Fruit fly (Drosophila melanogaster): ENCODE data around the gene Sfp24Bc.
A peak's percentile ranks its signal among the peaks of the same experiment; 100 is the strongest.

The Sfp24Bc gene

DNA sequence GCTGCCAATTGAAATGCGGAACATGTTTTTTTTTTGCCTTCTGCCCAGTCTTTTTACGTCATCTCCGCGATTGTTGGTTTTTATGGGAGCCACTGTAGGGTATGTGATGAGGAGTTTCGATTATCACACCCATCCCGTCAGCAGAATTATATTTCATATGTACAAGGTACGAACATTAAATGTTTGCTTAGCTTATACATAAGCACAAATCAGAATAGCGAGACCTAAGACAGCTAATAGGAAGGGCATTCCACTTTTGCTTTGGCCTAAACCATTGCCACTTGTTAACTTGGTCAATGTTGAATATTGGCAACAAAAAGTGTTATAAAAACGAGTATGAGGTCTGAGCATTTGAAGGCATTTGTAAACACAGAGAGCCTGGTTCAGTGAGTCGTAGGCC lies 32.9 kb upstream of the Sfp24Bc start, which contains the start of gene CG2816 (continued):
- TF ChIP-seq maf-S (GFP tag; optimal IDR thresholded peaks at IDR 0.05): peak; percentile 84
- TF ChIP-seq CG17802 (tag; optimal IDR thresholded peaks at IDR 0.05): no peak
- TF ChIP-seq CG10209 (GFP tag; optimal IDR thresholded peaks at IDR 0.05): peak; percentile 54
- TF ChIP-seq Xbp1 (GFP tag; optimal IDR thresholded peaks at IDR 0.05): peak; percentile 27
- TF ChIP-seq vnd (GFP tag; IDR thresholded peaks at IDR 0.05; ENCODE audit: partially characterized antibody): no peak
- peak; percentile 79 for TF ChIP-seq CG15269 (tag; optimal IDR thresholded peaks at IDR 0.05)
- peak; percentile 36 for TF ChIP-seq HmgD (GFP tag; optimal IDR thresholded peaks at IDR 0.05)
- peak; percentile 72 for TF ChIP-seq Myb (GFP tag; optimal IDR thresholded peaks at IDR 0.05)
- TF ChIP-seq oc (tag; optimal IDR thresholded peaks at IDR 0.05): no peak
- TF ChIP-seq zfh1 (GFP tag; IDR thresholded peaks at IDR 0.05): peak; percentile 65; the same call in 2 of the 3 replicates
- TF ChIP-seq sens-2 (GFP tag; IDR thresholded peaks at IDR 0.05): no peak
- peak; percentile 92; the same call in 1 of the 2 replicates for TF ChIP-seq Drgx (GFP tag; IDR thresholded peaks at IDR 0.05)
- TF ChIP-seq tap (tag; optimal IDR thresholded peaks at IDR 0.05): peak; percentile 24
- peak; percentile 36 for TF ChIP-seq tio (GFP tag; optimal IDR thresholded peaks at IDR 0.05)
- TF ChIP-seq CG8290 (GFP tag; optimal IDR thresholded peaks at IDR 0.05): no peak
- TF ChIP-seq CG8290 (tag; optimal IDR thresholded peaks at IDR 0.05): peak in 1 of 2 experiments; percentile 83
- no peak for TF ChIP-seq CG8478 (optimal IDR thresholded peaks at IDR 0.05)
- peak; percentile 24; the same call in 1 of the 3 replicates for TF ChIP-seq CG14050 (GFP tag; IDR thresholded peaks at IDR 0.05)
- peak; percentile 67 for TF ChIP-seq esg (GFP tag; conservative IDR thresholded peaks at IDR 0.05)
- TF ChIP-seq ftz-f1 (GFP tag; optimal IDR thresholded peaks at IDR 0.05): peak; percentile 35
- peak; percentile 75 for TF ChIP-seq CG9876 (GFP tag; optimal IDR thresholded peaks at IDR 0.05)
- peak; percentile 12 for TF ChIP-seq Hsf (GFP tag; optimal IDR thresholded peaks at IDR 0.05)
- TF ChIP-seq CG34376 (GFP tag; optimal IDR thresholded peaks at IDR 0.05): peak; percentile 13
- TF ChIP-seq CG2120 (GFP tag; optimal IDR thresholded peaks at IDR 0.05): peak; percentile 97
- peak; percentile 28 for TF ChIP-seq CG3995 (GFP tag; optimal IDR thresholded peaks at IDR 0.05)
- TF ChIP-seq klu (GFP tag; IDR thresholded peaks at IDR 0.05): peak; percentile 83
- TF ChIP-seq ham (GFP tag; IDR thresholded peaks at IDR 0.05): peak; percentile 23; the same call in 1 of the 2 replicates
- no peak for TF ChIP-seq CkIIα-i1 (GFP tag; IDR thresholded peaks at IDR 0.05)
- TF ChIP-seq Bgb (GFP tag; IDR thresholded peaks at IDR 0.05; ENCODE audit: partially characterized antibody): no peak
- TF ChIP-seq vvl (GFP tag; IDR thresholded peaks at IDR 0.05): peak; percentile 87; the same call in 1 of the 2 replicates
- TF ChIP-seq tin (GFP tag; optimal IDR thresholded peaks at IDR 0.05): peak; percentile 53
- TF ChIP-seq fd96Cb (tag; optimal IDR thresholded peaks at IDR 0.05): peak; percentile 6
- no peak for TF ChIP-seq TFAM (GFP tag; optimal IDR thresholded peaks at IDR 0.05)
- peak; percentile 63 for TF ChIP-seq lab (GFP tag; optimal IDR thresholded peaks at IDR 0.05)
- peak; percentile 47 for TF ChIP-seq ab (GFP tag; optimal IDR thresholded peaks at IDR 0.05)
- TF ChIP-seq peb (GFP tag; IDR thresholded peaks at IDR 0.05): no peak
- peak; percentile 91 for TF ChIP-seq Med (GFP tag)
- peak; percentile 70 for TF ChIP-seq CG32532 (GFP tag; IDR thresholded peaks at IDR 0.05)
- TF ChIP-seq Dek (tag; optimal IDR thresholded peaks at IDR 0.05): peak; percentile 76
- TF ChIP-seq cg (GFP tag; optimal IDR thresholded peaks at IDR 0.05): no peak
- TF ChIP-seq E2f2 (GFP tag; IDR thresholded peaks at IDR 0.05): peak; percentile 41; the same call in 1 of the 2 replicates
- TF ChIP-seq Adf1 (GFP tag; IDR thresholded peaks at IDR 0.05): peak; percentile 63
- peak; percentile 98 for TF ChIP-seq CG9932 (GFP tag; IDR thresholded peaks at IDR 0.05)
- peak; percentile 25 for TF ChIP-seq chn (GFP tag; optimal IDR thresholded peaks at IDR 0.05)
- no peak for TF ChIP-seq Dp (GFP tag; optimal IDR thresholded peaks at IDR 0.05)
- no peak for TF ChIP-seq Tbp (GFP tag; optimal IDR thresholded peaks at IDR 0.05)
- peak; percentile 78 for TF ChIP-seq tgo (GFP tag; IDR thresholded peaks at IDR 0.05)
- peak; percentile 65 for TF ChIP-seq Abd-B (GFP tag; optimal IDR thresholded peaks at IDR 0.05)
- peak; percentile 27; the same call in 1 of the 3 replicates for TF ChIP-seq gce (GFP tag; IDR thresholded peaks at IDR 0.05)
- TF ChIP-seq jumu (GFP tag; optimal IDR thresholded peaks at IDR 0.05): peak; percentile 54
- TF ChIP-seq Dip3 (GFP tag; optimal IDR thresholded peaks at IDR 0.05): peak; percentile 83
- peak; percentile 60 for TF ChIP-seq CG43689 (GFP tag; IDR thresholded peaks at IDR 0.05)
- TF ChIP-seq CG11723 (GFP tag; optimal IDR thresholded peaks at IDR 0.05): no peak
